Worm (Caenorhabditis elegans) whole organism, midembryonic: ENCODE results near the gene cwp-1.

ENCODE experiments used
- T22C8.4 ChIP-seq: fragments of 200-800 bp; sonication (Bioruptor generic); IDR thresholded peaks from 2 replicates; pipeline ENCODE4 v1.3.6; 2022; ENCODE audit warnings: missing genetic modification characterization, missing compliant biosample characterization
- cog-1 ChIP-seq: sonication (generic microtip); optimal IDR thresholded peaks from 2 replicates; lab custom pipeline; 2016; ENCODE audit warnings: missing genetic modification characterization, missing compliant biosample characterization
- flt-1 ChIP-seq: fragments of 200-800 bp; sonication (Bioruptor generic); IDR thresholded peaks from 2 replicates; pipeline ENCODE4 v1.3.6; 2022; ENCODE audit warnings: missing genetic modification characterization, missing compliant biosample characterization
- klf-2 ChIP-seq: fragments of 200-800 bp; sonication (Bioruptor generic); conservative IDR thresholded peaks from 2 replicates; pipeline ENCODE4 v1.3.6; 2022; ENCODE audit warnings: missing genetic modification reagents, missing genetic modification characterization, missing compliant biosample characterization
- med-1 ChIP-seq: sonication (generic microtip); optimal IDR thresholded peaks from 2 replicates; lab custom pipeline; 2017; ENCODE audit warnings: missing genetic modification characterization, mild to moderate bottlenecking, missing compliant biosample characterization, antibody characterized with exemption, missing genetic modification reagents; ENCODE audit not compliant: insufficient read depth
- ref-1 ChIP-seq: fragments of 200-800 bp; sonication (Bioruptor generic); conservative IDR thresholded peaks from 2 replicates; pipeline ENCODE4 v1.3.6; 2022; ENCODE audit warnings: missing genetic modification reagents, missing genetic modification characterization, missing compliant biosample characterization
- tab-1 ChIP-seq: fragments of 200-800 bp; sonication (Bioruptor generic); IDR thresholded peaks from 2 replicates; pipeline ENCODE4 v1.3.6; 2022; ENCODE audit warnings: missing genetic modification characterization, missing compliant biosample characterization
- ztf-23 ChIP-seq: fragments of 200-800 bp; sonication (Bioruptor generic); IDR thresholded peaks from 2 replicates; pipeline ENCODE4 v1.3.6; 2022; ENCODE audit warnings: missing genetic modification reagents, missing genetic modification characterization, missing compliant biosample characterization
- ztf-29 ChIP-seq: fragments of 200-800 bp; sonication (Bioruptor generic); IDR thresholded peaks from 2 replicates; pipeline ENCODE4 v1.3.6; 2022; ENCODE audit warnings: missing genetic modification reagents, missing genetic modification characterization, missing compliant biosample characterization

Gene cwp-1

ce11 chrV:4820601-4821000, 20.5 kb downstream of the cwp-1 start:
- TF ChIP-seq tab-1 (GFP tag; lab: Robert Waterston, UW): no peak

ce11 chrV:4818563-4818962, 22.5 kb downstream of the cwp-1 start, which contains the start of gene ccep-97:
Gene ccep-97, minus strand, starts transcription at chrV:4818663.
- TF ChIP-seq ztf-29 (GFP tag; lab: Robert Waterston, UW): no peak
- TF ChIP-seq T22C8.4 (GFP tag; lab: Robert Waterston, UW): no peak
- no peak for TF ChIP-seq ref-1 (GFP tag; lab: Robert Waterston, UW)
- TF ChIP-seq med-1: no peak
- no peak for TF ChIP-seq flt-1 (GFP tag; lab: Robert Waterston, UW)
- no peak for TF ChIP-seq klf-2 (GFP tag; lab: Robert Waterston, UW)
- TF ChIP-seq ztf-23 (GFP tag; lab: Robert Waterston, UW): no peak
- TF ChIP-seq cog-1 (tag; lab: Kevin White, UChicago): no peak
- no peak for TF ChIP-seq tab-1 (GFP tag; lab: Robert Waterston, UW)

- TF ChIP-seq flt-1 (GFP tag; lab: Robert Waterston, UW) (no peak), T22C8.4 (GFP tag; lab: Robert Waterston, UW) (no peak)
Measured at ce11 chrV:4813825-4814224, 27.3 kb downstream of the cwp-1 start.

- TF ChIP-seq ref-1 (GFP tag; lab: Robert Waterston, UW) (no peak), cog-1 (tag; lab: Kevin White, UChicago) (peak; percentile 58), flt-1 (GFP tag; lab: Robert Waterston, UW) (peak; percentile 46; the same call in 1 of the 2 replicates), tab-1 (GFP tag; lab: Robert Waterston, UW) (0 out of 2 replicates have a peak, but pooled peaks have one; percentile 7)
Measured at ce11 chrV:4810653-4811052, 30.4 kb downstream of the cwp-1 start.

- TF ChIP-seq flt-1 (GFP tag; lab: Robert Waterston, UW) (no peak), cog-1 (tag; lab: Kevin White, UChicago) (no peak)
Measured at ce11 chrV:4806859-4807258, 34.2 kb downstream of the cwp-1 start.

ce11 chrV:4805847-4806246, 35.2 kb downstream of the cwp-1 start, which contains the start of gene R02F11.3:
Gene R02F11.3, minus strand, starts transcription at chrV:4805947.
- TF ChIP-seq flt-1 (GFP tag; lab: Robert Waterston, UW) (no peak), ztf-23 (GFP tag; lab: Robert Waterston, UW) (no peak), T22C8.4 (GFP tag; lab: Robert Waterston, UW) (no peak), ref-1 (GFP tag; lab: Robert Waterston, UW) (no peak), tab-1 (GFP tag; lab: Robert Waterston, UW) (no peak)

- no peak for TF ChIP-seq med-1
- no peak for TF ChIP-seq ref-1 (GFP tag; lab: Robert Waterston, UW)
- TF ChIP-seq ztf-29 (GFP tag; lab: Robert Waterston, UW): no peak
- TF ChIP-seq cog-1 (tag; lab: Kevin White, UChicago): no peak
- no peak for TF ChIP-seq ztf-23 (GFP tag; lab: Robert Waterston, UW)
Measured at ce11 chrV:4801943-4802342, 39.1 kb downstream of the cwp-1 start.

- TF ChIP-seq ztf-29 (GFP tag; lab: Robert Waterston, UW) (no peak), ref-1 (GFP tag; lab: Robert Waterston, UW) (no peak), T22C8.4 (GFP tag; lab: Robert Waterston, UW) (no peak), ztf-23 (GFP tag; lab: Robert Waterston, UW) (no peak), flt-1 (GFP tag; lab: Robert Waterston, UW) (no peak), klf-2 (GFP tag; lab: Robert Waterston, UW) (no peak), cog-1 (tag; lab: Kevin White, UChicago) (no peak), tab-1 (GFP tag; lab: Robert Waterston, UW) (no peak), med-1 (no peak)
Measured at ce11 chrV:4800794-4801193, 40.3 kb downstream of the cwp-1 start, which contains the start of gene R02F11.1. Gene R02F11.1, plus strand, starts transcription at chrV:4801094.

- no peak for TF ChIP-seq klf-2 (GFP tag; lab: Robert Waterston, UW)
- no peak for TF ChIP-seq ztf-23 (GFP tag; lab: Robert Waterston, UW)
- no peak for TF ChIP-seq ztf-29 (GFP tag; lab: Robert Waterston, UW)
- TF ChIP-seq tab-1 (GFP tag; lab: Robert Waterston, UW): no peak
- no peak for TF ChIP-seq flt-1 (GFP tag; lab: Robert Waterston, UW)
- no peak for TF ChIP-seq med-1
- TF ChIP-seq ref-1 (GFP tag; lab: Robert Waterston, UW): no peak
- no peak for TF ChIP-seq T22C8.4 (GFP tag; lab: Robert Waterston, UW)
- no peak for TF ChIP-seq cog-1 (tag; lab: Kevin White, UChicago)
Measured at ce11 chrV:4794308-4794707, 46.8 kb downstream of the cwp-1 start, which contains the start of gene R02F11.2. Gene R02F11.2, plus strand, starts transcription at chrV:4794599.

ce11 chrV:4791569-4791968, 49.5 kb downstream of the cwp-1 start, which contains the start of gene R02F11.11:
Gene R02F11.11, plus strand, starts transcription at chrV:4791869.
- no peak for TF ChIP-seq tab-1 (GFP tag; lab: Robert Waterston, UW)
- TF ChIP-seq klf-2 (GFP tag; lab: Robert Waterston, UW): no peak
- no peak for TF ChIP-seq T22C8.4 (GFP tag; lab: Robert Waterston, UW)
- TF ChIP-seq cog-1 (tag; lab: Kevin White, UChicago): no peak
